Worm (Caenorhabditis elegans): Measurements from ENCODE around the gene Y57G11B.8.

- TF ChIP-seq ama-1 (optimal IDR thresholded peaks at IDR 0.05) = no peak
- no peak for TF ChIP-seq nhr-25 (tag; optimal IDR thresholded peaks at IDR 0.05; ENCODE audit: borderline replicate concordance, insufficient read depth)
- TF ChIP-seq lin-29 (GFP tag; IDR thresholded peaks at IDR 0.05) = no peak
- TF ChIP-seq nhr-76 (tag; optimal IDR thresholded peaks at IDR 0.05) = no peak
Measured at ce11 chrIV:14613375-14613774, 34.9 kb upstream of the Y57G11B.8 start.

Measured in whole organism, L4 larva.